Fruit fly (Drosophila melanogaster): Measurements from ENCODE around the gene Ref1.
A peak's percentile ranks its signal among the peaks of the same experiment; 100 is the strongest.

The Ref1 gene

dm6 chr3R:7081972-7082371, 1.8 kb upstream of the Ref1 start, which contains the start of gene Dpck (continued):
- TF ChIP-seq CG13775 (GFP tag; optimal IDR thresholded peaks at IDR 0.05) = peak; percentile 9
- no peak for TF ChIP-seq dan (GFP tag; IDR thresholded peaks at IDR 0.05)
- TF ChIP-seq CG14667 (GFP tag; IDR thresholded peaks at IDR 0.05) = no peak
- TF ChIP-seq CG7556 (GFP tag; optimal IDR thresholded peaks at IDR 0.05) = no peak
- peak; percentile 36; the same call in 1 of the 2 replicates for TF ChIP-seq hbn (GFP tag; IDR thresholded peaks at IDR 0.05; ENCODE audit: partially characterized antibody)
- TF ChIP-seq pfk (GFP tag; optimal IDR thresholded peaks at IDR 0.05) = peak; percentile 37
- TF ChIP-seq sens-2 (GFP tag; IDR thresholded peaks at IDR 0.05) = no peak
- no peak for TF ChIP-seq Fer2 (tag; optimal IDR thresholded peaks at IDR 0.05)
- peak; percentile 10 for TF ChIP-seq tin (GFP tag; optimal IDR thresholded peaks at IDR 0.05)
- no peak for TF ChIP-seq stc (GFP tag; IDR thresholded peaks at IDR 0.05)
- TF ChIP-seq CG2116 (GFP tag; optimal IDR thresholded peaks at IDR 0.05) = peak; percentile 19
- TF ChIP-seq tio (GFP tag; optimal IDR thresholded peaks at IDR 0.05) = no peak
- TF ChIP-seq corto (GFP tag; optimal IDR thresholded peaks at IDR 0.05) = no peak
- TF ChIP-seq Hr3 (GFP tag; optimal IDR thresholded peaks at IDR 0.05) = peak; percentile 1
- peak; percentile 45 for TF ChIP-seq CG14710 (tag; optimal IDR thresholded peaks at IDR 0.05)
- TF ChIP-seq CG13123 (GFP tag; optimal IDR thresholded peaks at IDR 0.05) = no peak
- no peak for TF ChIP-seq CG32767 (GFP tag; IDR thresholded peaks at IDR 0.05)
- TF ChIP-seq pum (GFP tag; optimal IDR thresholded peaks at IDR 0.05) = peak; percentile 1
- TF ChIP-seq CG7357 (GFP tag; IDR thresholded peaks at IDR 0.05) = no peak
- no peak for TF ChIP-seq amos (GFP tag; IDR thresholded peaks at IDR 0.05; ENCODE audit: partially characterized antibody)
- no peak for TF ChIP-seq CG6683 (GFP tag; optimal IDR thresholded peaks at IDR 0.05)
- no peak for TF ChIP-seq ci (GFP tag; IDR thresholded peaks at IDR 0.05)
- TF ChIP-seq MTF-1 (GFP tag; optimal IDR thresholded peaks at IDR 0.05; ENCODE audit: borderline replicate concordance) = no peak
- TF ChIP-seq Atf-2 (GFP tag; optimal IDR thresholded peaks at IDR 0.05) = peak; percentile 17
- no peak for TF ChIP-seq ATbp (GFP tag; optimal IDR thresholded peaks at IDR 0.05)
- TF ChIP-seq CG8924 (tag; optimal IDR thresholded peaks at IDR 0.05) = peak; percentile 34
- TF ChIP-seq CG8290 (GFP tag; optimal IDR thresholded peaks at IDR 0.05) = peak; percentile 22
- peak; percentile 23 to 54 for TF ChIP-seq CG8290 (tag; optimal IDR thresholded peaks at IDR 0.05)
- TF ChIP-seq Sin3A (optimal IDR thresholded peaks at IDR 0.05) = peak; percentile 8
- TF ChIP-seq CG2889 (GFP tag; IDR thresholded peaks at IDR 0.05) = no peak
- no peak for TF ChIP-seq Sox102F (GFP tag; optimal IDR thresholded peaks at IDR 0.05)
- TF ChIP-seq dmrt11E (tag; optimal IDR thresholded peaks at IDR 0.05) = no peak
- no peak for TF ChIP-seq gce (GFP tag; IDR thresholded peaks at IDR 0.05)
- TF ChIP-seq vnd (GFP tag; IDR thresholded peaks at IDR 0.05; ENCODE audit: partially characterized antibody) = no peak
- TF ChIP-seq sisA (GFP tag; IDR thresholded peaks at IDR 0.05) = no peak
- TF ChIP-seq Spps (tag; optimal IDR thresholded peaks at IDR 0.05) = no peak
- TF ChIP-seq psq (GFP tag; optimal IDR thresholded peaks at IDR 0.05) = no peak
- no peak for TF ChIP-seq Taf1 (GFP tag; IDR thresholded peaks at IDR 0.05)
- no peak for TF ChIP-seq dimm (GFP tag; IDR thresholded peaks at IDR 0.05)
- no peak for TF ChIP-seq grn (GFP tag; optimal IDR thresholded peaks at IDR 0.05)
- no peak for TF ChIP-seq CG4328 (GFP tag; optimal IDR thresholded peaks at IDR 0.05)
- no peak for TF ChIP-seq CG30431 (GFP tag; optimal IDR thresholded peaks at IDR 0.05)
- TF ChIP-seq CG10979 (tag; optimal IDR thresholded peaks at IDR 0.05) = peak; percentile 23
- TF ChIP-seq row (GFP tag; IDR thresholded peaks at IDR 0.05) = peak; percentile 85
- TF ChIP-seq CG6654 (GFP tag; optimal IDR thresholded peaks at IDR 0.05) = no peak
- no peak for TF ChIP-seq Tbp (GFP tag; optimal IDR thresholded peaks at IDR 0.05)
- TF ChIP-seq CG4360 (GFP tag; IDR thresholded peaks at IDR 0.05) = no peak
- TF ChIP-seq insv (GFP tag; optimal IDR thresholded peaks at IDR 0.05) = peak in 1 of 2 experiments; percentile 16
- TF ChIP-seq CG4404 (GFP tag; IDR thresholded peaks at IDR 0.05) = no peak
- no peak for TF ChIP-seq aop (GFP tag; IDR thresholded peaks at IDR 0.05)
- no peak for TF ChIP-seq zfh2 (GFP tag; optimal IDR thresholded peaks at IDR 0.05)
- no peak for TF ChIP-seq Sry-β (GFP tag; optimal IDR thresholded peaks at IDR 0.05)
- no peak for TF ChIP-seq sim (GFP tag; IDR thresholded peaks at IDR 0.05)

All from whole organism, embryonic.